Worm (Caenorhabditis elegans) whole organism, L3 larva: ENCODE results near the gene clec-240.

ENCODE experiments used
- R02D3.7 ChIP-seq: fragments of 150-350 bp; optimal IDR thresholded peaks from 2 replicates; lab custom pipeline; 2014; ENCODE audit warnings: missing biosample characterization, missing genetic modification characterization
- ceh-16 ChIP-seq: sonication (generic microtip); optimal IDR thresholded peaks from 2 replicates; lab custom pipeline; 2017; ENCODE audit warnings: missing biosample characterization, missing genetic modification characterization
- daf-12 ChIP-seq: fragments of 150-350 bp; optimal IDR thresholded peaks from 2 replicates; lab custom pipeline; 2014; ENCODE audit warnings: missing biosample characterization, missing genetic modification reagents, missing genetic modification characterization
- egl-27 ChIP-seq: sonication (generic microtip); optimal IDR thresholded peaks from 4 replicates; lab custom pipeline; 2017; ENCODE audit warnings: missing biosample characterization, missing genetic modification reagents, missing genetic modification characterization
- egl-5 ChIP-seq: fragments of 150-350 bp; optimal IDR thresholded peaks from 2 replicates; lab custom pipeline; 2017; ENCODE audit warnings: missing biosample characterization, missing genetic modification reagents, missing genetic modification characterization, inconsistent platforms
- elt-1 ChIP-seq: fragments of 150-350 bp; optimal IDR thresholded peaks from 2 replicates; lab custom pipeline; 2014; ENCODE audit warnings: missing biosample characterization, missing genetic modification characterization
- elt-2 ChIP-seq: sonication (generic microtip); optimal IDR thresholded peaks from 2 replicates; lab custom pipeline; 2016; ENCODE audit warnings: missing genetic modification reagents, mild to moderate bottlenecking, missing genetic modification characterization, missing compliant biosample characterization
- elt-3 ChIP-seq, 3 experiments: fragments of 150-350 bp in 1 of 3; sonication (generic microtip) in 2 of 3; optimal IDR thresholded peaks; 2 replicates in 2 of 3; 4 replicates in 1 of 3; lab custom pipeline; 2014 to 2017; ENCODE audit warnings: missing biosample characterization in 3 of 3, missing genetic modification characterization in 3 of 3
- fkh-10 ChIP-seq: sonication (generic microtip); optimal IDR thresholded peaks from 2 replicates; lab custom pipeline; 2017; ENCODE audit warnings: missing biosample characterization, missing genetic modification reagents, missing genetic modification characterization
- fkh-2 ChIP-seq: fragments of 150-350 bp; optimal IDR thresholded peaks from 2 replicates; lab custom pipeline; 2014; ENCODE audit warnings: missing biosample characterization, missing genetic modification reagents, missing genetic modification characterization
- hmg-11 ChIP-seq: sonication (generic microtip); optimal IDR thresholded peaks from 2 replicates; lab custom pipeline; 2016; ENCODE audit warnings: missing genetic modification characterization, missing compliant biosample characterization
- jun-1 ChIP-seq: fragments of 150-350 bp; optimal IDR thresholded peaks from 2 replicates; lab custom pipeline; 2014; ENCODE audit warnings: missing biosample characterization, missing genetic modification reagents, missing genetic modification characterization
- lin-15B ChIP-seq: fragments of 150-350 bp; optimal IDR thresholded peaks from 2 replicates; lab custom pipeline; 2014; ENCODE audit warnings: missing biosample characterization, missing genetic modification characterization
- lin-39 ChIP-seq: fragments of 150-350 bp; optimal IDR thresholded peaks from 2 replicates; lab custom pipeline; 2018; ENCODE audit warnings: missing biosample characterization, missing genetic modification reagents, missing genetic modification characterization
- mml-1 ChIP-seq: fragments of 150-350 bp; sonication (generic microtip); optimal IDR thresholded peaks from 3 replicates; lab custom pipeline; 2014; ENCODE audit warnings: missing biosample characterization, missing genetic modification characterization
- nfya-1 ChIP-seq: sonication (generic microtip); optimal IDR thresholded peaks from 2 replicates; lab custom pipeline; 2017; ENCODE audit warnings: missing genetic modification characterization, mild to moderate bottlenecking, missing compliant biosample characterization, antibody characterized with exemption, moderate library complexity; ENCODE audit not compliant: insufficient read depth
- nhr-11 ChIP-seq: fragments of 150-350 bp; optimal IDR thresholded peaks from 2 replicates; lab custom pipeline; 2014; ENCODE audit warnings: missing biosample characterization, missing genetic modification characterization
- nhr-12 ChIP-seq: fragments of 150-350 bp; optimal IDR thresholded peaks from 2 replicates; lab custom pipeline; 2014; ENCODE audit warnings: missing biosample characterization, missing genetic modification characterization
- nhr-23 ChIP-seq: fragments of 150-350 bp; optimal IDR thresholded peaks from 2 replicates; lab custom pipeline; 2014; ENCODE audit warnings: missing biosample characterization, missing genetic modification reagents, missing genetic modification characterization
- nhr-237 ChIP-seq: fragments of 150-350 bp; optimal IDR thresholded peaks from 2 replicates; lab custom pipeline; 2014; ENCODE audit warnings: missing biosample characterization, missing genetic modification characterization
- nhr-25 ChIP-seq: sonication (generic microtip); optimal IDR thresholded peaks from 2 replicates; lab custom pipeline; 2017; ENCODE audit warnings: missing biosample characterization, missing genetic modification characterization
- nhr-28 ChIP-seq: fragments of 150-350 bp; optimal IDR thresholded peaks from 2 replicates; lab custom pipeline; 2014; ENCODE audit warnings: missing biosample characterization, missing genetic modification characterization
- nhr-43 ChIP-seq: sonication (generic microtip); optimal IDR thresholded peaks from 2 replicates; lab custom pipeline; 2016; ENCODE audit warnings: mild to moderate bottlenecking, missing genetic modification characterization, missing compliant biosample characterization; ENCODE audit not compliant: poor library complexity, severe bottlenecking
- nhr-76 ChIP-seq: fragments of 150-350 bp; sonication (generic microtip); optimal IDR thresholded peaks from 5 replicates; lab custom pipeline; 2014; ENCODE audit warnings: missing biosample characterization, missing genetic modification characterization
- nhr-77 ChIP-seq: fragments of 150-350 bp; optimal IDR thresholded peaks from 2 replicates; lab custom pipeline; 2014; ENCODE audit warnings: missing biosample characterization, missing genetic modification characterization
- pha-4 ChIP-seq: fragments of 150-350 bp; optimal IDR thresholded peaks from 2 replicates; lab custom pipeline; 2014; ENCODE audit warnings: missing biosample characterization, missing genetic modification reagents, missing genetic modification characterization
- pqm-1 ChIP-seq: fragments of 150-350 bp; optimal IDR thresholded peaks from 2 replicates; lab custom pipeline; 2017; ENCODE audit warnings: missing biosample characterization, missing genetic modification characterization, inconsistent platforms
- skn-1 ChIP-seq: fragments of 150-350 bp; optimal IDR thresholded peaks from 2 replicates; lab custom pipeline; 2014; ENCODE audit warnings: missing biosample characterization, missing genetic modification characterization
- snpc-4 ChIP-seq: fragments of 150-350 bp; optimal IDR thresholded peaks from 2 replicates; lab custom pipeline; 2014; ENCODE audit warnings: missing biosample characterization, missing genetic modification characterization
- unc-62 ChIP-seq: fragments of 150-350 bp; sonication (generic microtip); optimal IDR thresholded peaks from 4 replicates; lab custom pipeline; 2014; ENCODE audit warnings: missing biosample characterization, missing genetic modification reagents, missing genetic modification characterization
- zag-1 ChIP-seq: fragments of 150-350 bp; optimal IDR thresholded peaks from 2 replicates; lab custom pipeline; 2014; ENCODE audit warnings: missing biosample characterization, missing genetic modification characterization
- ztf-4 ChIP-seq: fragments of 150-350 bp; optimal IDR thresholded peaks from 2 replicates; lab custom pipeline; 2014; ENCODE audit warnings: missing biosample characterization, missing genetic modification characterization

The clec-240 gene

ce11 chrV:17000635-17001034 lies 9.2 kb upstream of the clec-240 start:
- no peak for TF ChIP-seq hmg-11
- TF ChIP-seq nhr-77 (tag; lab: Kevin White, UChicago): no peak
- no peak for TF ChIP-seq lin-39
- TF ChIP-seq nhr-12 (tag; lab: Kevin White, UChicago): no peak
- no peak for TF ChIP-seq mml-1 (tag; lab: Kevin White, UChicago)
- no peak for TF ChIP-seq unc-62

DNA sequence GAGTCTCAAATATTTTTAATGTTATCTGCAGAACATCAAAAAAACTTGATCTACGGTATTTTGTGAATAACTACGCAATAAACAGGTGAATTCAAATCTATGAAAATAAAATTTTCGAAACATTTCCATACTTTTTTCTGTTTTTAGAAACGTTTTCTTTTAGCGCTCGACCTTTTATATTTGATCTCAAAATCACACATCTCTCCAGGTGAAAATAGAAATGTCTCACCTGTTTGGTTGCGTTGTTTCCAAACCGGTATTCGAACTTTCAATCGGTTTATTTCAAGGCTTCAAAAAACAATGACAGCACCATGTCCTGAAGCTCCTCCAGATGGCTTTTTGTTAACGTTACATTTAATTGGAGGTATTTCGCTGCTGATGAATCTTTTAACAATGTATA lies 8.6 kb upstream of the clec-240 start, which contains the start of gene sri-9:
Gene sri-9 (plus strand): TSS at position 301 of the 400 bp plus-strand sequence.
- TF ChIP-seq ztf-4 (tag; lab: Kevin White, UChicago) (no peak), nhr-23 (tag; lab: Kevin White, UChicago) (no peak), fkh-10 (GFP tag; lab: Kevin White, UChicago) (no peak), egl-5 (no peak)

- no peak for TF ChIP-seq nhr-11 (tag; lab: Kevin White, UChicago)
- no peak for TF ChIP-seq nfya-1
- no peak for TF ChIP-seq nhr-43
- no peak for TF ChIP-seq zag-1 (tag; lab: Kevin White, UChicago)
- no peak for TF ChIP-seq daf-12 (tag; lab: Kevin White, UChicago)
- TF ChIP-seq skn-1 (tag; lab: Kevin White, UChicago): no peak
- no peak for TF ChIP-seq nhr-77 (tag; lab: Kevin White, UChicago)
- TF ChIP-seq nhr-237 (tag; lab: Kevin White, UChicago): no peak
- TF ChIP-seq elt-3 (tag; optimal IDR thresholded peaks at IDR 0.05; lab: Kevin White, UChicago): no peak
- no peak for TF ChIP-seq hmg-11
These were observed 4.6 kb upstream of the clec-240 start, which contains the start of gene srh-131 for ce11 chrV:17005189-17005588. srh-131 (plus strand) TSS chrV:17005489.

DNA sequence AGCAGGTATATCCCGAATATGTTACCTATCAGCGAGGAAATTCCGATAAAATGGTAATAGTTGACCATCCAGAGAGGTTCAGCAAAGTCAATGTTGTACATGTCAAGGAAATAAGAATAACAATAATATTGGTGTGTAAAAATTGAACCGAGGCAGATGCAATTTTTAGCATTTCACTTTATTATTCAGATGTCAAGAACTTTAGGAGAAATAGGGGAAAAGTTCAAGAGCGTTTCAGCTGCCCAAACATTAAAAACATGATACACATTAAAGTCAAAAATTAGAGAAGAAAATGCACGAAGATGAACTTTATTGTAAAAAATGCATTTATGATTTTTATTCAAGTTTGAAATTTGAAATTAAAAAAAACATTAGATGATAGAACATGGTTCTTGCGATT lies 1.5 kb upstream of the clec-240 start, which contains the start of gene sri-69:
Gene sri-69 (minus strand): TSS at position 101 of the 400 bp plus-strand sequence.
- TF ChIP-seq R02D3.7 (tag; lab: Kevin White, UChicago): no peak
- TF ChIP-seq lin-15B (tag; lab: Kevin White, UChicago): no peak
- TF ChIP-seq nfya-1: no peak
- no peak for TF ChIP-seq nhr-25 (tag; lab: Kevin White, UChicago)
- no peak for TF ChIP-seq pqm-1
- TF ChIP-seq fkh-10 (GFP tag; lab: Kevin White, UChicago): no peak
- no peak for TF ChIP-seq nhr-11 (tag; lab: Kevin White, UChicago)

DNA sequence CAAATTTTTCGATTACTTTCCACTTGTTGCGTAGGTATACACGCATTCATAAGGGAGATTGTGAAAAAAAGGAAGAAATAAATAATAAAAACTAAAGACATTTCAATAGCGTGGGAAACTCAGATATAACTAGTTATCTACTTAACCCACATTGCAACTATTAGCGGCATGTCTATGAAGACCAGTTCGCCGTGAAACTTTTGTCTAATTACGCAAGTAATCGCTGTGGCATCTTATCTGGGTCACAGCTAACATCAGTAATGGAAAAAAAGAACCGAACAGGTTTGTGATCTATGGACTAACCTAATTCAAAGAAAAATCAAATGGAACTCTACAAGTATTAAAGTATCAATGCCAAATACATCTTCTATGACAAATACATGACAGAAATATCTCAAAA lies 3.4 kb downstream of the clec-240 start, which contains the start of gene clec-241:
Gene clec-241 (minus strand): TSS at position 101 of the 400 bp plus-strand sequence.
- TF ChIP-seq unc-62 (no peak), lin-39 (no peak), lin-15B (tag; lab: Kevin White, UChicago) (no peak), elt-2 (no peak), nhr-28 (tag; lab: Kevin White, UChicago) (no peak), nhr-23 (tag; lab: Kevin White, UChicago) (no peak), egl-27 (tag; lab: Kevin White, UChicago) (no peak), nhr-43 (no peak), zag-1 (tag; lab: Kevin White, UChicago) (no peak), elt-1 (tag; lab: Kevin White, UChicago) (no peak), elt-3 (tag; optimal IDR thresholded peaks at IDR 0.05; lab: Kevin White, UChicago) (no peak), nhr-76 (no peak), jun-1 (no peak), snpc-4 (tag; lab: Kevin White, UChicago) (no peak), pha-4 (tag; lab: Kevin White, UChicago) (no peak), fkh-2 (tag; lab: Kevin White, UChicago) (no peak)

- peak; percentile 95 for TF ChIP-seq elt-2
- TF ChIP-seq pqm-1: peak; percentile 74
- no peak for TF ChIP-seq ceh-16 (tag; lab: Kevin White, UChicago)
- peak; percentile 4 for TF ChIP-seq jun-1
These were observed 4.2 kb downstream of the clec-240 start, which contains the start of gene clc-13 for ce11 chrV:17014050-17014449. clc-13 (plus strand) TSS chrV:17014408.
